Worm (Caenorhabditis elegans): ENCODE data around the gene srh-131.
A peak's percentile ranks its signal among the peaks of the same experiment; 100 is the strongest.

Gene srh-131

DNA sequence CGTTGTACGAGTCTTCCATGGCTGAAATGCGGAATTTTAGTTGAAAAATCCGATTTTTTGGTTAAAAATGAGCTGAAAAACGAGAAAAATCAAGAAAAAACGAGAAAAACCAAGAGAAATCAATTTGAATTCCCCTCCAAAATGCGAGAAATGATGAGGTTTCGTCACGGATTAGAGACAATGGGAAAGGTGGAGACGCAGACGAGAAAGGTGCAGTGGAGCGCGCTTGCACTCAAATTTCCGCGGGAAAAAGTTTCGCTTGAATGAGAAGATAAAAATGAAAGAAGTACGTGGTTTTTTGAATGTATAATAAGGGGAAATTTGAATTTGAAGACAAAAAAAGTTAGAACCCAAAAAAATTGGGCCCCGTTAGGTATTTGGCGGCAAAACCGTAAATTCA, 39.6 kb upstream of the srh-131 start, which contains the start of gene efl-1 (continued):
- TF ChIP-seq nhr-111 (GFP tag; optimal IDR thresholded peaks at IDR 0.05) (no peak), nhr-25 (tag; optimal IDR thresholded peaks at IDR 0.05; ENCODE audit: borderline replicate concordance, insufficient read depth) (peak; percentile 52), lin-38 (GFP tag; IDR thresholded peaks at IDR 0.05) (peak; percentile 99), nhr-77 (tag; optimal IDR thresholded peaks at IDR 0.05) (peak; percentile 87), ceh-20 (GFP tag; IDR thresholded peaks at IDR 0.05) (peak; percentile 90), fkh-10 (GFP tag; optimal IDR thresholded peaks at IDR 0.05) (peak; percentile 79), F49E8.2 (tag; optimal IDR thresholded peaks at IDR 0.05; ENCODE audit: borderline replicate concordance) (peak; percentile 12), rbr-2 (tag; optimal IDR thresholded peaks at IDR 0.05) (peak; percentile 81), zfp-3 (GFP tag; conservative IDR thresholded peaks at IDR 0.05) (0 out of 2 replicates have a peak, but pooled peaks have one; percentile 39), ama-1 (optimal IDR thresholded peaks at IDR 0.05) (peak; percentile 66), pqm-1 (tag; optimal IDR thresholded peaks at IDR 0.05) (no peak), unc-130 (GFP tag; optimal IDR thresholded peaks at IDR 0.05) (peak; percentile 39), unc-62 (GFP tag; optimal IDR thresholded peaks at IDR 0.05 in 1 of 2) (peak in 1 of 2 experiments; percentile 92), unc-62 (tag; optimal IDR thresholded peaks at IDR 0.05) (no peak), fos-1 (tag; optimal IDR thresholded peaks at IDR 0.05) (no peak), hlh-30 (tag; optimal IDR thresholded peaks at IDR 0.05; ENCODE audit: insufficient read depth) (peak; percentile 89), spr-3 (GFP tag; optimal IDR thresholded peaks at IDR 0.05) (peak; percentile 62), hlh-11 (tag; optimal IDR thresholded peaks at IDR 0.05) (peak; percentile 77), ztf-11 (tag; optimal IDR thresholded peaks at IDR 0.05) (no peak), ceh-44 (GFP tag; IDR thresholded peaks at IDR 0.05) (peak; percentile 61; the same call in 1 of the 2 replicates), spr-1 (tag; optimal IDR thresholded peaks at IDR 0.05) (peak; percentile 54), hmg-1.1 (GFP tag; IDR thresholded peaks at IDR 0.05) (peak; percentile 84), lsy-2 (tag; optimal IDR thresholded peaks at IDR 0.05) (peak; percentile 22 to 93), jun-1 (tag; optimal IDR thresholded peaks at IDR 0.05) (peak; percentile 62), nhr-6 (tag; optimal IDR thresholded peaks at IDR 0.05) (peak; percentile 94), lin-39 (tag; optimal IDR thresholded peaks at IDR 0.05) (no peak), set-16 (GFP tag; IDR thresholded peaks at IDR 0.05) (0 out of 2 replicates have a peak, but pooled peaks have one; percentile 15), Y48G9A.11 (GFP tag; IDR thresholded peaks at IDR 0.05) (0 out of 2 replicates have a peak, but pooled peaks have one; percentile 8), zip-2 (tag; optimal IDR thresholded peaks at IDR 0.05) (no peak), mdt-29 (GFP tag; IDR thresholded peaks at IDR 0.05) (peak; percentile 64; the same call in 1 of the 2 replicates), tag-97 (GFP tag; IDR thresholded peaks at IDR 0.05) (no peak), ces-1 (GFP tag; optimal IDR thresholded peaks at IDR 0.05) (peak; percentile 45), sdz-12 (GFP tag; optimal IDR thresholded peaks at IDR 0.05) (no peak), dmd-9 (GFP tag; IDR thresholded peaks at IDR 0.05) (0 out of 2 replicates have a peak, but pooled peaks have one; percentile 41), T20F7.1 (GFP tag; optimal IDR thresholded peaks at IDR 0.05) (peak; percentile 67), daf-16 (GFP tag; optimal IDR thresholded peaks at IDR 0.05) (peak in 1 of 2 experiments; percentile 25), daf-16 (tag; optimal IDR thresholded peaks at IDR 0.05) (peak; percentile 31), mes-2 (tag; optimal IDR thresholded peaks at IDR 0.05; ENCODE audit: poor library complexity, severe bottlenecking) (peak; percentile 94), nhr-42 (GFP tag; IDR thresholded peaks at IDR 0.05) (peak; percentile 38; the same call in 1 of the 2 replicates), pha-4 (GFP tag; IDR thresholded peaks at IDR 0.05) (peak; percentile 43; the same call in 1 of the 2 replicates), pha-4 (tag; optimal IDR thresholded peaks at IDR 0.05) (peak; percentile 34)

DNA sequence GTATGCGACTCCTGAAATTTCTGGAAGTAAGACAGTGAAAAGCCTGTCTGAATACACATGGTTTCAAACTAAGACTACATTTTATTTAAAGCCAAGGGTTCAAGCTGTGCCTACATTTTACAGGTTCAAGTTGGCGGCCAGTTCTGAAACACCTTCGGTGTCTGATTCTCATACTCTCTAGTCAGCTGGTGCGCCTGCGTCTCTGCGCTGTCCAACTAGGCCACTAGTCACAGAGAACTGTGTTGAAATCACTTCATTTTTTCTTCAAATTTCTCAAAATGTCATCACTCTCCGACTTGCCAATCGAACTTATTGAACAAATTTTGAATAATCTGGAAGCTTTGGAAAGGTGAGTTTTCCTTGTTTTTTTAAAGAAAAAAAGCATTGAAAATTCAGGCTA, 38.7 kb upstream of the srh-131 start, which contains the start of gene fbxa-90:
fbxa-90 (plus strand) TSS at position 179 of the 400 bp plus-strand sequence.
- TF ChIP-seq nhr-28 (tag; optimal IDR thresholded peaks at IDR 0.05) (peak; percentile 0), nhr-237 (tag; optimal IDR thresholded peaks at IDR 0.05) (no peak), nhr-41 (GFP tag; IDR thresholded peaks at IDR 0.05) (no peak), duxl-1 (tag; optimal IDR thresholded peaks at IDR 0.05; ENCODE audit: poor library complexity) (no peak), rbr-2 (tag; optimal IDR thresholded peaks at IDR 0.05) (no peak), lin-13 (GFP tag; optimal IDR thresholded peaks at IDR 0.05) (no peak), dpl-1 (GFP tag; optimal IDR thresholded peaks at IDR 0.05) (peak; percentile 6), fos-1 (tag; optimal IDR thresholded peaks at IDR 0.05) (no peak), Y105C5A.15 (GFP tag; IDR thresholded peaks at IDR 0.05) (no peak), lin-1 (GFP tag; IDR thresholded peaks at IDR 0.05) (no peak), dmd-9 (GFP tag; IDR thresholded peaks at IDR 0.05) (no peak), spr-1 (tag; optimal IDR thresholded peaks at IDR 0.05) (no peak), unc-62 (GFP tag; optimal IDR thresholded peaks at IDR 0.05 in 1 of 2) (peak in 1 of 2 experiments; percentile 34), unc-62 (tag; optimal IDR thresholded peaks at IDR 0.05) (no peak), nhr-76 (tag; optimal IDR thresholded peaks at IDR 0.05) (no peak), hmg-1.1 (GFP tag; IDR thresholded peaks at IDR 0.05) (peak; percentile 11; the same call in 1 of the 2 replicates), zfp-2 (tag; optimal IDR thresholded peaks at IDR 0.05) (no peak), nhr-11 (tag; optimal IDR thresholded peaks at IDR 0.05) (no peak)
